ENCODE assay signal across 4 fruit fly cellular contexts in genomic region chr3R:13801184-13802056, dm6.
TF ChIP-seq lines count a peak whose summit lies in the region.

No protein-coding gene starts in this region.

- no peak for TF ChIP-seq CTCF in whole organism, embryonic (GFP tag; optimal IDR thresholded peaks at IDR 0.05; lab: Kevin White, UChicago)

TF ChIP-seq in whole organism, 6 proteins besides CTCF, POLR2A, EP300 and RAD21:
- TF ChIP-seq Dll (optimal IDR thresholded peaks at IDR 0.05; lab: Kevin White, UChicago): peak; percentile 10
- no peak for TF ChIP-seq EcR (GFP tag; optimal IDR thresholded peaks at IDR 0.05; lab: Kevin White, UChicago)

TF ChIP-seq in whole organism, embryonic, 481 proteins besides CTCF, POLR2A, EP300 and RAD21 (continues in another document):
- TF ChIP-seq CG4282 (GFP tag; optimal IDR thresholded peaks at IDR 0.05; lab: Kevin White, UChicago): no peak
- TF ChIP-seq seq (GFP tag; IDR thresholded peaks at IDR 0.05; lab: Robert Waterston, UW): no peak
- no peak for TF ChIP-seq pita (GFP tag; optimal IDR thresholded peaks at IDR 0.05; lab: Kevin White, UChicago)
- TF ChIP-seq NC2β (GFP tag; optimal IDR thresholded peaks at IDR 0.05; lab: Kevin White, UChicago): no peak
- no peak for TF ChIP-seq CG10321 (GFP tag; IDR thresholded peaks at IDR 0.05; lab: Robert Waterston, UW)
- no peak for TF ChIP-seq hth (optimal IDR thresholded peaks at IDR 0.05; lab: Kevin White, UChicago)
- TF ChIP-seq Ets65A (GFP tag; lab: Kevin White, UChicago): peak; percentile 61
- TF ChIP-seq ab (GFP tag; optimal IDR thresholded peaks at IDR 0.05; lab: Kevin White, UChicago): no peak
- TF ChIP-seq CG3163 (GFP tag; optimal IDR thresholded peaks at IDR 0.05; lab: Kevin White, UChicago): no peak
- TF ChIP-seq lmd (GFP tag; IDR thresholded peaks at IDR 0.05; lab: Robert Waterston, UW): no peak
- no peak for TF ChIP-seq CG12769 (tag; optimal IDR thresholded peaks at IDR 0.05; lab: Kevin White, UChicago)
- TF ChIP-seq ken (GFP tag; IDR thresholded peaks at IDR 0.05; lab: Robert Waterston, UW): no peak
- no peak for TF ChIP-seq onecut (GFP tag; IDR thresholded peaks at IDR 0.05; lab: Robert Waterston, UW)
- no peak for TF ChIP-seq NfI (GFP tag; optimal IDR thresholded peaks at IDR 0.05; lab: Kevin White, UChicago)
- no peak for TF ChIP-seq zf30C (GFP tag; optimal IDR thresholded peaks at IDR 0.05; lab: Kevin White, UChicago)
- no peak for TF ChIP-seq CG11504 (tag; optimal IDR thresholded peaks at IDR 0.05; lab: Kevin White, UChicago)
- TF ChIP-seq CG13296 (GFP tag; optimal IDR thresholded peaks at IDR 0.05; lab: Kevin White, UChicago): no peak
- TF ChIP-seq CG9609 (GFP tag; optimal IDR thresholded peaks at IDR 0.05; lab: Kevin White, UChicago): no peak
- TF ChIP-seq Adf1 (GFP tag; IDR thresholded peaks at IDR 0.05; lab: Robert Waterston, UW): no peak
- TF ChIP-seq croc (GFP tag; conservative IDR thresholded peaks at IDR 0.05; lab: Robert Waterston, UW): no peak
- TF ChIP-seq BEAF-32 (GFP tag; optimal IDR thresholded peaks at IDR 0.05; lab: Kevin White, UChicago): no peak
- no peak for TF ChIP-seq CG2202 (tag; optimal IDR thresholded peaks at IDR 0.05; lab: Kevin White, UChicago)
- TF ChIP-seq Dref (GFP tag; IDR thresholded peaks at IDR 0.05; lab: Robert Waterston, UW): no peak
- TF ChIP-seq fd102C (GFP tag; optimal IDR thresholded peaks at IDR 0.05; lab: Kevin White, UChicago): no peak
- TF ChIP-seq chn (GFP tag; optimal IDR thresholded peaks at IDR 0.05; lab: Kevin White, UChicago): no peak
- TF ChIP-seq CG2875 (GFP tag; optimal IDR thresholded peaks at IDR 0.05; lab: Kevin White, UChicago): no peak
- TF ChIP-seq Chrac-16 (GFP tag; optimal IDR thresholded peaks at IDR 0.05; lab: Kevin White, UChicago): no peak
- TF ChIP-seq Med (GFP tag; lab: Kevin White, UChicago): peak; percentile 51
- TF ChIP-seq H15 (GFP tag; IDR thresholded peaks at IDR 0.05; lab: Robert Waterston, UW): no peak
- TF ChIP-seq slp2 (GFP tag; optimal IDR thresholded peaks at IDR 0.05; lab: Kevin White, UChicago): no peak
- TF ChIP-seq CG5245 (GFP tag; optimal IDR thresholded peaks at IDR 0.05; lab: Kevin White, UChicago): no peak
- TF ChIP-seq B-H1 (GFP tag; IDR thresholded peaks at IDR 0.05; lab: Robert Waterston, UW): no peak
- no peak for TF ChIP-seq toy (GFP tag; IDR thresholded peaks at IDR 0.05; lab: Robert Waterston, UW)

TF ChIP-seq in whole organism, pupa, 21 proteins besides CTCF, POLR2A, EP300 and RAD21:
- no peak for TF ChIP-seq Pif1A (GFP tag; optimal IDR thresholded peaks at IDR 0.05; lab: Kevin White, UChicago)
- TF ChIP-seq Snoo (tag; optimal IDR thresholded peaks at IDR 0.05; lab: Kevin White, UChicago): no peak
- no peak for TF ChIP-seq Ets98B (GFP tag; IDR thresholded peaks at IDR 0.05; lab: Robert Waterston, UW)
- TF ChIP-seq CG12605 (GFP tag; IDR thresholded peaks at IDR 0.05; lab: Robert Waterston, UW): 0 out of 2 replicates have a peak, but pooled peaks have one; percentile 10
- TF ChIP-seq CG9948 (tag; optimal IDR thresholded peaks at IDR 0.05; lab: Kevin White, UChicago): no peak
- 0 out of 3 replicates have a peak, but pooled peaks have one; percentile 30 for TF ChIP-seq CG4496 (GFP tag; IDR thresholded peaks at IDR 0.05; lab: Robert Waterston, UW)
- no peak for TF ChIP-seq rn (GFP tag; IDR thresholded peaks at IDR 0.05; lab: Robert Waterston, UW)
- TF ChIP-seq CG15710 (tag; optimal IDR thresholded peaks at IDR 0.05; lab: Kevin White, UChicago): no peak

TF ChIP-seq in whole organism, wandering third instar larva, 38 proteins besides CTCF, POLR2A, EP300 and RAD21:
- TF ChIP-seq CrebA (GFP tag; optimal IDR thresholded peaks at IDR 0.05; lab: Kevin White, UChicago; ENCODE audit: borderline replicate concordance): no peak
- TF ChIP-seq dl (GFP tag; optimal IDR thresholded peaks at IDR 0.05; lab: Kevin White, UChicago; ENCODE audit: insufficient read depth in 1 of 2, partially characterized antibody in 2 of 2): no peak
- TF ChIP-seq Vsx2 (GFP tag; optimal IDR thresholded peaks at IDR 0.05; lab: Kevin White, UChicago; ENCODE audit: partially characterized antibody): peak; percentile 16
